Worm (Caenorhabditis elegans): ENCODE results near the gene F07E5.5.
"Not testable (repeated sequence)": the region's sequence is repeated elsewhere in the genome, so short reads cannot be mapped to it uniquely, and the experiment has no call there.

Gene F07E5.5

ce11 chrII:2076467-2076866 is 17.6 kb upstream of the F07E5.5 start:
- TF ChIP-seq snpc-4 (tag; optimal IDR thresholded peaks at IDR 0.05): no peak
- no peak for TF ChIP-seq nhr-237 (tag; optimal IDR thresholded peaks at IDR 0.05)
- no peak for TF ChIP-seq fos-1 (tag; optimal IDR thresholded peaks at IDR 0.05)
- TF ChIP-seq lin-13 (GFP tag; optimal IDR thresholded peaks at IDR 0.05): no peak
- TF ChIP-seq sma-9 (GFP tag; optimal IDR thresholded peaks at IDR 0.05): no peak
- TF ChIP-seq sma-9 (tag; optimal IDR thresholded peaks at IDR 0.05): no peak
- no peak for TF ChIP-seq sma-3 (GFP tag; optimal IDR thresholded peaks at IDR 0.05)
- TF ChIP-seq lin-11 (tag; optimal IDR thresholded peaks at IDR 0.05): no peak
- TF ChIP-seq blmp-1 (tag; optimal IDR thresholded peaks at IDR 0.05; ENCODE audit: insufficient read depth): no peak

ce11 chrII:2075513-2075912 is 16.6 kb upstream of the F07E5.5 start, which contains the start of gene F07E5.8:
F07E5.8 (minus strand) TSS chrII:2075613.
- TF ChIP-seq lsy-2 (tag; optimal IDR thresholded peaks at IDR 0.05) (no peak), ceh-82 (tag; optimal IDR thresholded peaks at IDR 0.05) (no peak), lin-13 (GFP tag; optimal IDR thresholded peaks at IDR 0.05) (no peak), egl-27 (tag; optimal IDR thresholded peaks at IDR 0.05) (no peak), unc-39 (tag; optimal IDR thresholded peaks at IDR 0.05) (no peak), nhr-25 (tag; optimal IDR thresholded peaks at IDR 0.05) (no peak), elt-1 (tag; optimal IDR thresholded peaks at IDR 0.05) (no peak), mab-5 (tag; optimal IDR thresholded peaks at IDR 0.05) (no peak), nhr-77 (tag; optimal IDR thresholded peaks at IDR 0.05) (no peak), C34F6.9 (tag; optimal IDR thresholded peaks at IDR 0.05) (no peak), zag-1 (tag; optimal IDR thresholded peaks at IDR 0.05) (no peak), sma-9 (GFP tag; optimal IDR thresholded peaks at IDR 0.05) (no peak), sma-9 (tag; optimal IDR thresholded peaks at IDR 0.05) (no peak), ztf-1 (GFP tag; conservative IDR thresholded peaks at IDR 0.05) (no peak), peb-1 (tag; optimal IDR thresholded peaks at IDR 0.05) (no peak), nhr-10 (tag; optimal IDR thresholded peaks at IDR 0.05) (no peak), ceh-16 (tag; optimal IDR thresholded peaks at IDR 0.05) (no peak), lin-11 (tag; optimal IDR thresholded peaks at IDR 0.05) (no peak)

ce11 chrII:2071429-2071828 is 12.6 kb upstream of the F07E5.5 start, which contains the start of gene F07E5.7:
F07E5.7 (minus strand) TSS chrII:2071529.
- TF ChIP-seq R02D3.7 (tag; optimal IDR thresholded peaks at IDR 0.05) (no peak), elt-1 (tag; optimal IDR thresholded peaks at IDR 0.05) (no peak), unc-55 (GFP tag; optimal IDR thresholded peaks at IDR 0.05) (no peak), mdl-1 (tag; optimal IDR thresholded peaks at IDR 0.05) (no peak), lsy-2 (tag; optimal IDR thresholded peaks at IDR 0.05) (no peak), sma-9 (GFP tag; optimal IDR thresholded peaks at IDR 0.05) (no peak), sma-9 (tag; optimal IDR thresholded peaks at IDR 0.05) (no peak), nhr-6 (tag; optimal IDR thresholded peaks at IDR 0.05) (no peak), lin-13 (GFP tag; optimal IDR thresholded peaks at IDR 0.05) (no peak), mab-5 (tag; optimal IDR thresholded peaks at IDR 0.05) (no peak), elt-3 (tag; optimal IDR thresholded peaks at IDR 0.05) (no peak), crh-2 (tag; optimal IDR thresholded peaks at IDR 0.05) (no peak), F13H6.1 (tag; optimal IDR thresholded peaks at IDR 0.05) (no peak), ceh-16 (tag; optimal IDR thresholded peaks at IDR 0.05) (no peak), unc-39 (tag; optimal IDR thresholded peaks at IDR 0.05) (no peak), nhr-129 (tag; optimal IDR thresholded peaks at IDR 0.05) (no peak), alr-1 (tag; optimal IDR thresholded peaks at IDR 0.05) (no peak)

ce11 chrII:2067451-2068021 is 8.7 kb upstream of the F07E5.5 start, which contains the start of gene F07E5.12:
F07E5.12 (plus strand) TSS chrII:2067971.
- TF ChIP-seq sma-3 (GFP tag; optimal IDR thresholded peaks at IDR 0.05); crh-2 (tag; optimal IDR thresholded peaks at IDR 0.05); sem-4 (tag; optimal IDR thresholded peaks at IDR 0.05): not testable (repeated sequence)

ce11 chrII:2064497-2064896 is 5.6 kb upstream of the F07E5.5 start, which contains the start of gene fbxb-6:
fbxb-6 (plus strand) TSS chrII:2064797.
- TF ChIP-seq ama-1 (optimal IDR thresholded peaks at IDR 0.05) (no peak), R02D3.7 (tag; optimal IDR thresholded peaks at IDR 0.05) (no peak), dmd-4 (tag; optimal IDR thresholded peaks at IDR 0.05) (no peak), alr-1 (tag; optimal IDR thresholded peaks at IDR 0.05) (no peak), unc-62 (GFP tag; optimal IDR thresholded peaks at IDR 0.05) (no peak), lin-39 (tag; optimal IDR thresholded peaks at IDR 0.05) (no peak), unc-39 (tag; optimal IDR thresholded peaks at IDR 0.05) (no peak), mbf-1 (tag; optimal IDR thresholded peaks at IDR 0.05) (no peak), ZK546.5 (tag; optimal IDR thresholded peaks at IDR 0.05) (no peak), nhr-11 (tag; optimal IDR thresholded peaks at IDR 0.05) (no peak)

Data from whole organism, L2 larva.